Worm (Caenorhabditis elegans): ENCODE data around the gene F22B5.6.
A peak's percentile ranks its signal among the peaks of the same experiment; 100 is the strongest.

Gene F22B5.6

ce11 chrII:8442717-8443223, 13.2 kb downstream of the F22B5.6 start, which contains the start of gene eif-3.G:
Gene eif-3.G (plus strand): TSS chrII:8442767.
- TF ChIP-seq ama-1 (optimal IDR thresholded peaks at IDR 0.05) (no peak), scrt-1 (GFP tag; IDR thresholded peaks at IDR 0.05) (no peak), tra-4 (tag; optimal IDR thresholded peaks at IDR 0.05) (no peak), hmbx-1 (tag; optimal IDR thresholded peaks at IDR 0.05) (no peak), hnd-1 (tag; optimal IDR thresholded peaks at IDR 0.05) (no peak), ceh-36 (tag; optimal IDR thresholded peaks at IDR 0.05) (no peak), tbx-11 (GFP tag; IDR thresholded peaks at IDR 0.05) (no peak), ets-7 (tag; optimal IDR thresholded peaks at IDR 0.05) (no peak), F13C5.2 (tag; optimal IDR thresholded peaks at IDR 0.05) (no peak), hmg-4 (GFP tag; optimal IDR thresholded peaks at IDR 0.05) (no peak), ceh-13 (GFP tag; optimal IDR thresholded peaks at IDR 0.05) (no peak), sea-1 (GFP tag; conservative IDR thresholded peaks at IDR 0.05) (no peak), aly-1 (tag; optimal IDR thresholded peaks at IDR 0.05) (no peak), pes-1 (GFP tag; IDR thresholded peaks at IDR 0.05) (no peak), flt-1 (GFP tag; IDR thresholded peaks at IDR 0.05) (no peak), B0310.2 (tag; optimal IDR thresholded peaks at IDR 0.05) (no peak), tbx-37 (GFP tag; conservative IDR thresholded peaks at IDR 0.05) (no peak)

DNA sequence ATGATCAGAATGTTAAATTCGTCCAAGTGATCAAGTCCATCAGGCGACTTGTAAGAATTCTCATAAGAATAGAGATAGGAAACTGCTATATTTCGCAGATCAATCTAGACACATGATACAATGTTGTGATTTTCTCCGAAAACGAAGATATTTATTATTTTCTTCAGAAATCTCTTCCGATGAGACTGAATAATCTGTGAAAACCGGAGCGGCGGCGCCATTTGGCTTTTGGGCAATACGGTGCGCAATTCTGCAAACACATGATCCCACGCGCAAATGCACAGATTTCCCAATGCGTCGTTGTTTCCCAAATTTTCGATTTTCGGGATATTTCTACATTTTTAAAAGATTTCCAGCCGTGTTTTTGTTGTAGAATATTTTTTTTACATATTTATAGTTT, 13.8 kb downstream of the F22B5.6 start:
- peak; percentile 19; the same call in 1 of the 2 replicates for TF ChIP-seq tbx-11 (GFP tag; IDR thresholded peaks at IDR 0.05)
- TF ChIP-seq hmg-4 (GFP tag; optimal IDR thresholded peaks at IDR 0.05), result peak; percentile 39
- no peak for TF ChIP-seq pes-1 (GFP tag; IDR thresholded peaks at IDR 0.05)
- TF ChIP-seq F13C5.2 (tag; optimal IDR thresholded peaks at IDR 0.05), result peak; percentile 59

DNA sequence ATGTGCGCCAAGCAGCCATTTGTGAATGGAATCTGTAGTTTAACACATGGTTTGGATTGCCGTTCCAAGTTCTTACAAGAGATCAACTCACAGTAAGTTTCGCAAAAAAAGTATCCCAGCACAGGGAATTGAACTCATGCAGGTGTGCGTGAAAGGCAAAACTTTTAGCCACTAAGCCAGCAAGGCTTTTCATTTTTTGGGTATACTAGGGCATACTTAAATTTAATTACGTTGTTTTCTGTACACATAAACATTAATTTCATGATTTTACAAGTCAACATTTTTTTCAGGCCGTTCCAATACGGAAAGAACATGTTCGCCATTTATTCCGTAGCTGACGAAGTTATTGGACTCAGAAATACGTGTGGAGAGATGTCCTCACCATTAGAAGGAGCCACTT, 14.5 kb downstream of the F22B5.6 start:
- no peak for TF ChIP-seq sea-1 (GFP tag; conservative IDR thresholded peaks at IDR 0.05)
- TF ChIP-seq aly-1 (tag; optimal IDR thresholded peaks at IDR 0.05), result no peak
- TF ChIP-seq tbx-37 (GFP tag; conservative IDR thresholded peaks at IDR 0.05), result no peak
- no peak for TF ChIP-seq F13C5.2 (tag; optimal IDR thresholded peaks at IDR 0.05)
- no peak for TF ChIP-seq tra-4 (tag; optimal IDR thresholded peaks at IDR 0.05)
- no peak for TF ChIP-seq tbx-11 (GFP tag; IDR thresholded peaks at IDR 0.05)
- TF ChIP-seq pes-1 (GFP tag; IDR thresholded peaks at IDR 0.05), result no peak
- no peak for TF ChIP-seq hmbx-1 (tag; optimal IDR thresholded peaks at IDR 0.05)
- no peak for TF ChIP-seq scrt-1 (GFP tag; IDR thresholded peaks at IDR 0.05)

- TF ChIP-seq sea-1 (GFP tag; conservative IDR thresholded peaks at IDR 0.05), result no peak
- no peak for TF ChIP-seq B0310.2 (tag; optimal IDR thresholded peaks at IDR 0.05)
- no peak for TF ChIP-seq flt-1 (GFP tag; IDR thresholded peaks at IDR 0.05)
- no peak for TF ChIP-seq hmg-4 (GFP tag; optimal IDR thresholded peaks at IDR 0.05)
- no peak for TF ChIP-seq ceh-13 (GFP tag; optimal IDR thresholded peaks at IDR 0.05)
- TF ChIP-seq aly-1 (tag; optimal IDR thresholded peaks at IDR 0.05), result no peak
- TF ChIP-seq F13C5.2 (tag; optimal IDR thresholded peaks at IDR 0.05), result no peak
- TF ChIP-seq hnd-1 (tag; optimal IDR thresholded peaks at IDR 0.05), result no peak
- no peak for TF ChIP-seq pes-1 (GFP tag; IDR thresholded peaks at IDR 0.05)
- no peak for TF ChIP-seq ceh-36 (tag; optimal IDR thresholded peaks at IDR 0.05)
- no peak for TF ChIP-seq ets-7 (tag; optimal IDR thresholded peaks at IDR 0.05)
- no peak for TF ChIP-seq ama-1 (optimal IDR thresholded peaks at IDR 0.05)
- TF ChIP-seq tra-4 (tag; optimal IDR thresholded peaks at IDR 0.05), result no peak
- no peak for TF ChIP-seq tbx-37 (GFP tag; conservative IDR thresholded peaks at IDR 0.05)
- TF ChIP-seq scrt-1 (GFP tag; IDR thresholded peaks at IDR 0.05), result no peak
- no peak for TF ChIP-seq hmbx-1 (tag; optimal IDR thresholded peaks at IDR 0.05)
- TF ChIP-seq tbx-11 (GFP tag; IDR thresholded peaks at IDR 0.05), result no peak
These were observed 15.2 kb downstream of the F22B5.6 start for ce11 chrII:8440792-8441191.

ce11 chrII:8440097-8440496, 15.9 kb downstream of the F22B5.6 start:
- TF ChIP-seq ceh-13 (GFP tag; optimal IDR thresholded peaks at IDR 0.05), result no peak
- no peak for TF ChIP-seq B0310.2 (tag; optimal IDR thresholded peaks at IDR 0.05)
- TF ChIP-seq tra-4 (tag; optimal IDR thresholded peaks at IDR 0.05), result no peak
- TF ChIP-seq tbx-11 (GFP tag; IDR thresholded peaks at IDR 0.05), result no peak
- no peak for TF ChIP-seq ceh-36 (tag; optimal IDR thresholded peaks at IDR 0.05)
- no peak for TF ChIP-seq tbx-37 (GFP tag; conservative IDR thresholded peaks at IDR 0.05)
- no peak for TF ChIP-seq hmg-4 (GFP tag; optimal IDR thresholded peaks at IDR 0.05)
- TF ChIP-seq hnd-1 (tag; optimal IDR thresholded peaks at IDR 0.05), result no peak
- no peak for TF ChIP-seq scrt-1 (GFP tag; IDR thresholded peaks at IDR 0.05)
- TF ChIP-seq hmbx-1 (tag; optimal IDR thresholded peaks at IDR 0.05), result no peak
- TF ChIP-seq F13C5.2 (tag; optimal IDR thresholded peaks at IDR 0.05), result no peak
- no peak for TF ChIP-seq pes-1 (GFP tag; IDR thresholded peaks at IDR 0.05)
- TF ChIP-seq flt-1 (GFP tag; IDR thresholded peaks at IDR 0.05), result no peak
- TF ChIP-seq aly-1 (tag; optimal IDR thresholded peaks at IDR 0.05), result no peak
- TF ChIP-seq ama-1 (optimal IDR thresholded peaks at IDR 0.05), result no peak
- no peak for TF ChIP-seq ets-7 (tag; optimal IDR thresholded peaks at IDR 0.05)
- TF ChIP-seq sea-1 (GFP tag; conservative IDR thresholded peaks at IDR 0.05), result no peak

DNA sequence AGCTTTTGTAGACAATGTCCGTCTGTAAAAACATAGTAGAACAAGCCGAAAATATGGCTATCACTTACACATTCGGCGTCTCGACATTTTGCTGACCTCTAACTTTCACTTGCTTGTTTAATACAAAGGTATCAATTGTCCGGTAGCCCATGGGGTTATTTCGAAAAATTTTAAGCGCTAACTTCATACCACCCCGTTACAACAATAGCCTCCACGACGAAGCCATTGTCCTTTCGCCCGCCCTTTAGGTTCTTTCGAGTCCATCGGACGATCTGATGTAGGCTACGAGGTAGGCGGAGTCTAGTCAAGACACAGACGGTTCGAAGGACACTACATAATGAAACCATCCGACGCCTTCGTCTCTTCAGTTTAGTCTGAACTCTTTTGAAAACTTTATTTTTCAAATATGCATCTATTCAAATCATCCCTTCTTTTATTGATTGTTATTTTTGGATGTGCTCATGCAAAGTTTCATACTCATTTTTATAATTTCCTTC, 17.2 kb downstream of the F22B5.6 start, which contains the start of gene lips-10:
lips-10 (plus strand) TSS at position 378 of the 497 bp plus-strand sequence.
- TF ChIP-seq ceh-36 (tag; optimal IDR thresholded peaks at IDR 0.05), result no peak
- no peak for TF ChIP-seq aly-1 (tag; optimal IDR thresholded peaks at IDR 0.05)
- no peak for TF ChIP-seq tra-4 (tag; optimal IDR thresholded peaks at IDR 0.05)
- TF ChIP-seq scrt-1 (GFP tag; IDR thresholded peaks at IDR 0.05), result no peak
- no peak for TF ChIP-seq ets-7 (tag; optimal IDR thresholded peaks at IDR 0.05)

ce11 chrII:8437035-8437434, 19.0 kb downstream of the F22B5.6 start, which contains the start of gene acp-3:
Gene acp-3 (minus strand): TSS chrII:8437135.
- TF ChIP-seq tbx-11 (GFP tag; IDR thresholded peaks at IDR 0.05) (no peak), hmbx-1 (tag; optimal IDR thresholded peaks at IDR 0.05) (no peak), pes-1 (GFP tag; IDR thresholded peaks at IDR 0.05) (no peak), hnd-1 (tag; optimal IDR thresholded peaks at IDR 0.05) (no peak), hmg-4 (GFP tag; optimal IDR thresholded peaks at IDR 0.05) (no peak), tra-4 (tag; optimal IDR thresholded peaks at IDR 0.05) (no peak), F13C5.2 (tag; optimal IDR thresholded peaks at IDR 0.05) (no peak), sea-1 (GFP tag; conservative IDR thresholded peaks at IDR 0.05) (no peak)
